Fruit fly (Drosophila melanogaster) whole organism, embryonic: ENCODE data around the gene Arpc1.

Source experiments
- CG12155 ChIP-seq: fragments of 200-800 bp; sonication (Bioruptor generic); optimal IDR thresholded peaks from 3 replicates; lab custom pipeline; 2016; ENCODE audit warnings: missing biosample characterization, missing genetic modification characterization
- CG15011 ChIP-seq: fragments of 200-800 bp; sonication (Bioruptor generic); optimal IDR thresholded peaks from 3 replicates; lab custom pipeline; 2018; ENCODE audit warnings: missing biosample characterization, mild to moderate bottlenecking, missing genetic modification characterization
- CG3163 ChIP-seq: fragments of 200-800 bp; sonication (Bioruptor generic); optimal IDR thresholded peaks from 3 replicates; lab custom pipeline; 2016; ENCODE audit warnings: missing biosample characterization, missing genetic modification characterization
- CG7839 ChIP-seq: fragments of 200-800 bp; sonication (Bioruptor generic); optimal IDR thresholded peaks from 3 replicates; lab custom pipeline; 2018; ENCODE audit warnings: missing biosample characterization, mild to moderate bottlenecking, missing genetic modification characterization, moderate library complexity
- sug ChIP-seq: fragments of 200-800 bp; optimal IDR thresholded peaks from 2 replicates; lab custom pipeline; 2019; ENCODE audit warnings: missing biosample characterization, mild to moderate bottlenecking, missing genetic modification characterization, moderate library complexity

DNA sequence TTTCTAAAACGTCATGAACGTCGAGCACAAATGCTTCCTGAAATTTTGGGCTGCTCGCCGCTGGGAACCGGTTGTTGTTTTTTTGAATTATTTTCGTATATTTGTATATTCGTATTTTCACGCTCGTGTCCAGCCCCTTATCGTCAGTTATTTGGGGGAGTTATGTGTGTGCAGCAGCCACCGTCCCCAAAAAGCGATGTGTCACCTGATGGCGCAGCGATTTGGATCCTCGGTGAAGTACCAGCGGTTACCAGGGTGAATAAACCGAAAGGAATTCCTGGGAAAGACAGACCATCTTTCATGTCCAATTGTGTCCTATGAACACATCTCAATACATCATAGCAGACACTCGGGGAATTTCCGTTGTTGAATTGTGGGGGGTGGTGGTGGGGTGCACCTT, 9.4 kb downstream of the Arpc1 start:
- TF ChIP-seq CG3163 (GFP tag; lab: Kevin White, UChicago) (no peak), CG15011 (no peak), CG7839 (tag; lab: Kevin White, UChicago) (no peak), sug (tag; lab: Kevin White, UChicago) (no peak), CG12155 (GFP tag; lab: Kevin White, UChicago) (no peak)
